Worm (Caenorhabditis elegans) whole organism, late embryonic: ENCODE results near the gene mex-1.

Experiments
- C08G9.2 ChIP-seq: sonication (generic microtip); optimal IDR thresholded peaks from 2 replicates; lab custom pipeline; 2016; ENCODE audit warnings: mild to moderate bottlenecking, missing genetic modification characterization, moderate library complexity, missing compliant biosample characterization
- K02D7.2 ChIP-seq: sonication (generic microtip); optimal IDR thresholded peaks from 2 replicates; lab custom pipeline; 2017; ENCODE audit warnings: mild to moderate bottlenecking, missing genetic modification characterization, missing compliant biosample characterization
- K09A11.1 ChIP-seq: sonication (generic microtip); optimal IDR thresholded peaks from 2 replicates; lab custom pipeline; 2017; ENCODE audit warnings: antibody characterized with exemption, mild to moderate bottlenecking, missing genetic modification characterization, missing compliant biosample characterization; ENCODE audit not compliant: insufficient read depth
- Y22D7AL.16 ChIP-seq: sonication (generic microtip); optimal IDR thresholded peaks from 2 replicates; lab custom pipeline; 2016; ENCODE audit warnings: missing genetic modification characterization, missing compliant biosample characterization
- ahr-1 ChIP-seq: sonication (generic microtip); optimal IDR thresholded peaks from 2 replicates; lab custom pipeline; 2016; ENCODE audit warnings: missing genetic modification characterization, missing compliant biosample characterization
- ceh-14 ChIP-seq: sonication (generic microtip); optimal IDR thresholded peaks from 2 replicates; lab custom pipeline; 2016; ENCODE audit warnings: missing genotype, missing genetic modification characterization, missing compliant biosample characterization
- ceh-18 ChIP-seq: sonication (generic microtip); optimal IDR thresholded peaks from 2 replicates; lab custom pipeline; 2016; ENCODE audit warnings: missing genetic modification characterization, missing compliant biosample characterization
- ceh-19 ChIP-seq: fragments of 200-800 bp; sonication (Bioruptor generic); optimal IDR thresholded peaks from 2 replicates; lab custom pipeline; 2018; ENCODE audit warnings: mild to moderate bottlenecking, missing genetic modification characterization, missing compliant biosample characterization
- ceh-2 ChIP-seq: sonication (generic microtip); optimal IDR thresholded peaks from 2 replicates; lab custom pipeline; 2016; ENCODE audit warnings: missing genotype, missing genetic modification characterization, missing compliant biosample characterization
- ceh-22 ChIP-seq: sonication (generic microtip); optimal IDR thresholded peaks from 2 replicates; lab custom pipeline; 2017; ENCODE audit warnings: missing biosample characterization, missing genetic modification characterization
- ceh-24 ChIP-seq: sonication (generic microtip); optimal IDR thresholded peaks from 2 replicates; lab custom pipeline; 2016; ENCODE audit warnings: mild to moderate bottlenecking, missing genetic modification characterization, missing compliant biosample characterization
- ceh-31 ChIP-seq: sonication (generic microtip); optimal IDR thresholded peaks from 2 replicates; lab custom pipeline; 2016; ENCODE audit warnings: missing genetic modification characterization, missing compliant biosample characterization
- ceh-45 ChIP-seq: fragments of 200-800 bp; sonication (Bioruptor generic); IDR thresholded peaks from 2 replicates; pipeline ENCODE4 v1.3.6; 2022; ENCODE audit warnings: missing genetic modification reagents, missing genetic modification characterization, missing compliant biosample characterization
- ceh-9 ChIP-seq: sonication (generic microtip); optimal IDR thresholded peaks from 2 replicates; lab custom pipeline; 2016; ENCODE audit warnings: mild to moderate bottlenecking, missing genetic modification characterization, inconsistent platforms, missing compliant biosample characterization
- che-1 ChIP-seq: sonication (generic microtip); optimal IDR thresholded peaks from 2 replicates; lab custom pipeline; 2016; ENCODE audit warnings: mild to moderate bottlenecking, missing genetic modification characterization, missing compliant biosample characterization
- dmd-4 ChIP-seq: sonication (generic microtip); optimal IDR thresholded peaks from 2 replicates; lab custom pipeline; 2016; ENCODE audit warnings: borderline replicate concordance, missing genetic modification characterization, missing compliant biosample characterization
- dve-1 ChIP-seq: sonication (generic microtip); optimal IDR thresholded peaks from 2 replicates; lab custom pipeline; 2017; ENCODE audit warnings: antibody characterized with exemption, mild to moderate bottlenecking, missing genetic modification characterization, missing compliant biosample characterization
- elt-2 ChIP-seq: sonication (generic microtip); optimal IDR thresholded peaks from 2 replicates; lab custom pipeline; 2016; ENCODE audit warnings: missing genetic modification reagents, missing genetic modification characterization, missing compliant biosample characterization
- ets-4 ChIP-seq: sonication (generic microtip); optimal IDR thresholded peaks from 2 replicates; lab custom pipeline; 2016; ENCODE audit warnings: missing genetic modification characterization, missing compliant biosample characterization
- eyg-1 ChIP-seq: sonication (generic microtip); optimal IDR thresholded peaks from 2 replicates; lab custom pipeline; 2016; ENCODE audit warnings: missing genotype, missing genetic modification characterization, missing compliant biosample characterization
- fax-1 ChIP-seq: sonication (generic microtip); optimal IDR thresholded peaks from 2 replicates; lab custom pipeline; 2016; ENCODE audit warnings: missing genotype, missing genetic modification characterization, missing compliant biosample characterization
- fkh-10 ChIP-seq: fragments of 150-350 bp; optimal IDR thresholded peaks from 2 replicates; lab custom pipeline; 2014; ENCODE audit warnings: missing biosample characterization, missing genetic modification reagents, missing genetic modification characterization
- fkh-6 ChIP-seq: sonication (generic microtip); optimal IDR thresholded peaks from 2 replicates; lab custom pipeline; 2016; ENCODE audit warnings: missing genetic modification characterization, missing compliant biosample characterization
- gmeb-2 ChIP-seq: sonication (generic microtip); optimal IDR thresholded peaks from 2 replicates; lab custom pipeline; 2016; ENCODE audit warnings: missing genetic modification characterization, inconsistent platforms, missing compliant biosample characterization
- hlh-13 ChIP-seq: fragments of 200-800 bp; sonication (Bioruptor generic); optimal IDR thresholded peaks from 2 replicates; lab custom pipeline; 2018; ENCODE audit warnings: mild to moderate bottlenecking, missing genetic modification characterization, missing compliant biosample characterization
- hlh-6 ChIP-seq: sonication (generic microtip); optimal IDR thresholded peaks from 2 replicates; lab custom pipeline; 2016; ENCODE audit warnings: missing genotype, missing genetic modification characterization, missing compliant biosample characterization
- lim-6 ChIP-seq: sonication (generic microtip); optimal IDR thresholded peaks from 2 replicates; lab custom pipeline; 2016; ENCODE audit warnings: missing genetic modification characterization, missing compliant biosample characterization
- lin-11 ChIP-seq: fragments of 200-800 bp; sonication (Bioruptor generic); optimal IDR thresholded peaks from 2 replicates; lab custom pipeline; 2018; ENCODE audit warnings: mild to moderate bottlenecking, missing genetic modification characterization, missing compliant biosample characterization
- mec-3 ChIP-seq: sonication (generic microtip); optimal IDR thresholded peaks from 2 replicates; lab custom pipeline; 2016; ENCODE audit warnings: borderline replicate concordance, missing genetic modification characterization, missing compliant biosample characterization
- nfya-1 ChIP-seq: sonication (generic microtip); optimal IDR thresholded peaks from 2 replicates; lab custom pipeline; 2017; ENCODE audit warnings: missing genetic modification characterization, mild to moderate bottlenecking, missing compliant biosample characterization, antibody characterized with exemption, moderate library complexity
- nhr-11 ChIP-seq: fragments of 150-350 bp; optimal IDR thresholded peaks from 2 replicates; lab custom pipeline; 2014; ENCODE audit warnings: missing biosample characterization, missing genetic modification characterization
- npax-4 ChIP-seq: sonication (generic microtip); optimal IDR thresholded peaks from 2 replicates; lab custom pipeline; 2016; ENCODE audit warnings: missing genetic modification characterization, missing compliant biosample characterization
- pag-3 ChIP-seq: sonication (generic microtip); optimal IDR thresholded peaks from 2 replicates; lab custom pipeline; 2016; ENCODE audit warnings: missing compliant biosample characterization, missing genetic modification characterization, borderline replicate concordance
- pat-9 ChIP-seq: fragments of 200-800 bp; sonication (Bioruptor generic); optimal IDR thresholded peaks from 2 replicates; lab custom pipeline; 2018; ENCODE audit warnings: mild to moderate bottlenecking, missing genetic modification characterization, moderate library complexity, missing compliant biosample characterization
- pax-1 ChIP-seq: fragments of 150-350 bp; optimal IDR thresholded peaks from 2 replicates; lab custom pipeline; 2014; ENCODE audit warnings: missing biosample characterization, missing genetic modification characterization
- pha-2 ChIP-seq: sonication (generic microtip); optimal IDR thresholded peaks from 2 replicates; lab custom pipeline; 2017; ENCODE audit warnings: mild to moderate bottlenecking, missing genetic modification characterization, missing compliant biosample characterization
- pha-4 ChIP-seq: fragments of 150-350 bp; optimal IDR thresholded peaks from 2 replicates; lab custom pipeline; 2018; ENCODE audit warnings: missing biosample characterization, missing genetic modification reagents, missing genetic modification characterization
- pros-1 ChIP-seq: fragments of 150-350 bp; optimal IDR thresholded peaks from 2 replicates; lab custom pipeline; 2014; ENCODE audit warnings: missing biosample characterization, missing genetic modification reagents, missing genetic modification characterization
- ref-2 ChIP-seq: sonication (generic microtip); optimal IDR thresholded peaks from 2 replicates; lab custom pipeline; 2016; ENCODE audit warnings: missing genetic modification characterization, missing compliant biosample characterization
- rnt-1 ChIP-seq: sonication (generic microtip); optimal IDR thresholded peaks from 2 replicates; lab custom pipeline; 2016; ENCODE audit warnings: missing genetic modification characterization, missing compliant biosample characterization
- sdc-2 ChIP-seq: sonication (generic microtip); optimal IDR thresholded peaks from 2 replicates; lab custom pipeline; 2016; ENCODE audit warnings: missing genotype, missing genetic modification characterization, missing compliant biosample characterization
- syd-9 ChIP-seq: sonication (generic microtip); optimal IDR thresholded peaks from 2 replicates; lab custom pipeline; 2016; ENCODE audit warnings: mild to moderate bottlenecking, missing genetic modification characterization, moderate library complexity, missing compliant biosample characterization
- tbx-2 ChIP-seq: sonication (generic microtip); optimal IDR thresholded peaks from 2 replicates; lab custom pipeline; 2016; ENCODE audit warnings: missing genetic modification characterization, missing compliant biosample characterization
- ttx-3 ChIP-seq: sonication (generic microtip); optimal IDR thresholded peaks from 2 replicates; lab custom pipeline; 2016; ENCODE audit warnings: missing genetic modification reagents, missing genetic modification characterization, missing compliant biosample characterization
- unc-42 ChIP-seq: sonication (generic microtip); optimal IDR thresholded peaks from 2 replicates; lab custom pipeline; 2016; ENCODE audit warnings: missing genotype, missing genetic modification characterization, missing compliant biosample characterization
- zip-5 ChIP-seq: sonication (generic microtip); optimal IDR thresholded peaks from 2 replicates; lab custom pipeline; 2016; ENCODE audit warnings: missing genetic modification characterization, missing compliant biosample characterization

The mex-1 gene

DNA sequence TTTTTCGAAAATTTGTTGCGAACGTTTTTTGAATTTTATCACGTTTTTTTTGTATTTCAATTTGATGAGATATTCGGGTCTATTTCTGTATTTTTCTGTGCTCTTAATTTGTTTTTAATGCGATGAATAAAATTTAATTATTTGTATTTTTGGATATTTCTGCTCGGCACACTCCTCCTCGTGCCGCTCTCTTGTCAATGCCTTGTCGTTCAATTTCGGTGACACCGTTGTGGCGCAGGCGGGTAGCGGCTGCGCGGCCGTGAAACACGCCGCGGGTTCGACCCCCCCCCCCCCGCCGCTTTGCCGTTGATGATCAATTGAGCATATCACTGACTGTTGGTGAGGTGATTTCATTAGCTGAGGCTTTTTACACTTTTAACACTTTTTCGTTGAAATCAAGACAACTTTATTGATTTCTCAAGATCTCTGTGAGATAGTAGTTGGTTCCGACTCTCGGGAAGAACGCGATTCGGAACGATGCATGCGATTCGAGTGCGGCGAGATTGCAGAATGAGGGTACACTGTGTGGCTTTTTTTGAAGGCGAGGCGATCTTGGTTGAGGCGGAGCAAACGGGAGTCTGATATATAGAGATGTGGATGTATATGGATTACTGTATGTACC is 7.7 kb upstream of the mex-1 start (continued):
- peak; percentile 99 for TF ChIP-seq ceh-9 (tag; lab: Kevin White, UChicago)
- TF ChIP-seq K02D7.2, result peak; percentile 100
- peak; percentile 100 for TF ChIP-seq hlh-6 (tag; lab: Kevin White, UChicago)
- peak; percentile 99 for TF ChIP-seq rnt-1 (tag; lab: Kevin White, UChicago)
- TF ChIP-seq gmeb-2, result peak; percentile 100
- peak; percentile 99 for TF ChIP-seq syd-9 (tag; lab: Kevin White, UChicago)
- TF ChIP-seq ceh-31, result peak; percentile 97
- peak; percentile 86 for TF ChIP-seq pros-1 (tag; lab: Kevin White, UChicago)
- TF ChIP-seq lin-11 (tag; lab: Kevin White, UChicago), result peak; percentile 98
- TF ChIP-seq eyg-1 (tag; lab: Kevin White, UChicago), result peak; percentile 99
- peak; percentile 99 for TF ChIP-seq ceh-18 (tag; lab: Kevin White, UChicago)
- peak; percentile 95 for TF ChIP-seq sdc-2
- peak; percentile 99 for TF ChIP-seq ceh-2 (tag; lab: Kevin White, UChicago)
- TF ChIP-seq npax-4 (tag; lab: Kevin White, UChicago), result peak; percentile 98
- peak; percentile 92 for TF ChIP-seq nfya-1 (tag; lab: Kevin White, UChicago)
- TF ChIP-seq hlh-13, result peak; percentile 100
- peak; percentile 99 for TF ChIP-seq ttx-3 (tag; lab: Kevin White, UChicago)
- peak; percentile 96 for TF ChIP-seq dve-1 (tag; lab: Kevin White, UChicago)
- TF ChIP-seq ceh-24 (tag; lab: Kevin White, UChicago), result peak; percentile 100
- peak; percentile 94 for TF ChIP-seq unc-42 (tag; lab: Kevin White, UChicago)
- TF ChIP-seq ets-4, result peak; percentile 93
- TF ChIP-seq ref-2 (tag; lab: Kevin White, UChicago), result peak; percentile 99
- TF ChIP-seq lim-6 (tag; lab: Kevin White, UChicago), result peak; percentile 99
- peak; percentile 100 for TF ChIP-seq Y22D7AL.16
- TF ChIP-seq pha-2 (tag; lab: Kevin White, UChicago), result peak; percentile 98
- TF ChIP-seq nhr-11 (tag; lab: Kevin White, UChicago), result no peak
- peak; percentile 59 for TF ChIP-seq ceh-22 (tag; lab: Kevin White, UChicago)
- TF ChIP-seq ceh-45, result peak; percentile 100
- TF ChIP-seq pax-1 (tag; lab: Kevin White, UChicago), result no peak
- peak; percentile 99 for TF ChIP-seq che-1 (tag; lab: Kevin White, UChicago)
- peak; percentile 99 for TF ChIP-seq tbx-2 (tag; lab: Kevin White, UChicago)
- no peak for TF ChIP-seq pha-4 (tag; lab: Kevin White, UChicago)
- TF ChIP-seq mec-3 (tag; lab: Kevin White, UChicago), result peak; percentile 91
- TF ChIP-seq pat-9, result peak; percentile 100
- peak; percentile 100 for TF ChIP-seq ceh-14 (tag; lab: Kevin White, UChicago)
- peak; percentile 94 for TF ChIP-seq C08G9.2 (tag; lab: Kevin White, UChicago)
- peak; percentile 98 for TF ChIP-seq fkh-6 (tag; lab: Kevin White, UChicago)
- peak; percentile 98 for TF ChIP-seq fax-1
- TF ChIP-seq K09A11.1 (tag; lab: Kevin White, UChicago), result peak; percentile 96
- peak; percentile 99 for TF ChIP-seq dmd-4 (tag; lab: Kevin White, UChicago)
- TF ChIP-seq ceh-19 (GFP tag; lab: Kevin White, UChicago), result peak; percentile 99
- TF ChIP-seq elt-2, result peak; percentile 100
- TF ChIP-seq pag-3 (tag; lab: Kevin White, UChicago), result peak; percentile 99
- peak; percentile 89 for TF ChIP-seq fkh-10 (GFP tag; lab: Kevin White, UChicago)
- TF ChIP-seq zip-5, result peak; percentile 95
- TF ChIP-seq ahr-1 (tag; lab: Kevin White, UChicago), result peak; percentile 99
